Fruit fly (Drosophila melanogaster) Kc167 (cell line): ENCODE measurements around the gene Lamtor4.

Source experiments
- Myc ChIP-seq: fragments of >200 bp; optimal IDR thresholded peaks from 2 replicates; lab custom pipeline; 2017; ENCODE audit warnings: missing external identifiers
- Sin3A ChIP-seq: fragments of >200 bp; optimal IDR thresholded peaks from 2 replicates; lab custom pipeline; 2018; ENCODE audit warnings: missing external identifiers
- h ChIP-seq: fragments of >200 bp; optimal IDR thresholded peaks from 3 replicates; lab custom pipeline; 2018; ENCODE audit warnings: missing external identifiers
- insv ChIP-seq: fragments of >200 bp; optimal IDR thresholded peaks from 3 replicates; lab custom pipeline; 2018; ENCODE audit warnings: missing external identifiers
- psq ChIP-seq: fragments of >200 bp; optimal IDR thresholded peaks from 2 replicates; lab custom pipeline; 2017; ENCODE audit warnings: missing external identifiers

DNA sequence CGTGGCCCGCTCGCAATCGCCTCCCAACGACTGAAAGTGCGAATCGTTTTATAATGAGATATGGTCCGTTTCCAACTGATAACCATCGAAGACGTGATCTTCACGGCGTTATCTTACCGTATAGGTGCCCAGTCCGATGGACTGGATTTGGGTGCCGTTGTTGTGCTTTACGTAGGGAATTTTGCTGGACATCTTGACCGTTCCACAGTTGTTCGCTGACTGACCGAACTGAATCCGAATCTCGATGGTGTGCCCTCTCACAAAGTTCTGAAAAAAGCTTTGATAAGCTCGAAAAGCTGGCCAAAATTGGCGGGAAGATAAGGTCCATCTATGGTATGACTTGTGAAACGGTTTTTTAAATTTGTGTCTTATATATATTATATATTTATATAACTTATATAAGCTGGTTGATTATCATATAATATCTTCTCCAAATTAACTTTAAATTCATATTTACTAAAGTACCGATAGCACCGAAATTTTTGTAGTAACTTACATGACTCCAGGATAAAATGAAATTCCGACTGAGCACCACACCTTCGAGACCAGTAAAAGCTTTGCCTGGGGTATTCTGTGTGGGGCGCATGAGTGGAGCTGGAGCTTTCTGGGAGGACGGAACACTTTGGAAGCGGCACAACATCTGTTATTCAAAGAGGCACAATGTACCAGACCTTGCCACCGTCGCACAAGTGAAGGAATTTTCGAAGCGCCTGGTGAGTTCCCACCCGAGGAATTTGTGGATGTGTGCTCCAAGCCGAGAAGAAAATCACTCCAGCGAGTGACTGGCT, 45.7 kb downstream of the Lamtor4 start, which contains the start of the genes CG10863 and CG14982:
- TF ChIP-seq insv: no peak
- no peak for TF ChIP-seq psq (lab: Kevin White, UChicago)
- no peak for TF ChIP-seq Sin3A (lab: Kevin White, UChicago)
- no peak for TF ChIP-seq Myc
- no peak for TF ChIP-seq h (lab: Kevin White, UChicago)
